Worm (Caenorhabditis elegans) whole organism, L1 larva: ENCODE data around the gene M110.10.

ENCODE experiments used
- C16A3.4 ChIP-seq: fragments of 150-350 bp; optimal IDR thresholded peaks from 2 replicates; lab custom pipeline; 2014; ENCODE audit warnings: missing biosample characterization, missing genetic modification characterization
- alr-1 ChIP-seq: fragments of 200-800 bp; sonication (Bioruptor generic); optimal IDR thresholded peaks from 2 replicates; lab custom pipeline; 2018; ENCODE audit warnings: borderline replicate concordance, mild to moderate bottlenecking, missing genetic modification characterization, missing compliant biosample characterization
- fkh-10 ChIP-seq: sonication (generic microtip); optimal IDR thresholded peaks from 2 replicates; lab custom pipeline; 2017; ENCODE audit warnings: missing biosample characterization, missing genetic modification reagents, missing genetic modification characterization
- fkh-4 ChIP-seq: sonication (generic microtip); optimal IDR thresholded peaks from 2 replicates; lab custom pipeline; 2016; ENCODE audit warnings: missing compliant biosample characterization, missing genetic modification characterization, borderline replicate concordance
- fos-1 ChIP-seq: fragments of 150-350 bp; optimal IDR thresholded peaks from 2 replicates; lab custom pipeline; 2014; ENCODE audit warnings: missing biosample characterization, missing genetic modification characterization
- lin-15B ChIP-seq: fragments of 150-350 bp; sonication (generic microtip); optimal IDR thresholded peaks from 3 replicates; lab custom pipeline; 2014; ENCODE audit warnings: missing biosample characterization, missing genetic modification characterization
- lin-39 ChIP-seq: fragments of 150-350 bp; optimal IDR thresholded peaks from 2 replicates; lab custom pipeline; 2014; ENCODE audit warnings: missing biosample characterization, missing genetic modification reagents, missing genetic modification characterization
- lsy-2 ChIP-seq, 2 experiments: fragments of 150-350 bp; optimal IDR thresholded peaks; 2 replicates each; lab custom pipeline; 2014; ENCODE audit warnings: missing biosample characterization in 2 of 2, missing genetic modification characterization in 2 of 2
- mab-9 ChIP-seq: fragments of 200-800 bp; sonication (Bioruptor generic); IDR thresholded peaks from 2 replicates; pipeline ENCODE4 v1.3.6; 2022; ENCODE audit warnings: missing genetic modification reagents, missing genetic modification characterization, missing compliant biosample characterization
- mdl-1 ChIP-seq, 2 experiments: fragments of 150-350 bp; optimal IDR thresholded peaks; 2 replicates each; lab custom pipeline; 2014 to 2017; ENCODE audit warnings: missing biosample characterization in 2 of 2, missing genetic modification characterization in 2 of 2, inconsistent platforms in 1 of 2
- nhr-90 ChIP-seq: sonication (generic microtip); optimal IDR thresholded peaks from 2 replicates; lab custom pipeline; 2016; ENCODE audit warnings: mild to moderate bottlenecking, missing genetic modification characterization, missing compliant biosample characterization; ENCODE audit not compliant: poor library complexity
- snpc-4 ChIP-seq: fragments of 150-350 bp; optimal IDR thresholded peaks from 2 replicates; lab custom pipeline; 2014; ENCODE audit warnings: missing biosample characterization, missing genetic modification characterization
- unc-62 ChIP-seq: fragments of 150-350 bp; optimal IDR thresholded peaks from 2 replicates; lab custom pipeline; 2014; ENCODE audit warnings: missing biosample characterization, missing genetic modification reagents, missing genetic modification characterization

DNA sequence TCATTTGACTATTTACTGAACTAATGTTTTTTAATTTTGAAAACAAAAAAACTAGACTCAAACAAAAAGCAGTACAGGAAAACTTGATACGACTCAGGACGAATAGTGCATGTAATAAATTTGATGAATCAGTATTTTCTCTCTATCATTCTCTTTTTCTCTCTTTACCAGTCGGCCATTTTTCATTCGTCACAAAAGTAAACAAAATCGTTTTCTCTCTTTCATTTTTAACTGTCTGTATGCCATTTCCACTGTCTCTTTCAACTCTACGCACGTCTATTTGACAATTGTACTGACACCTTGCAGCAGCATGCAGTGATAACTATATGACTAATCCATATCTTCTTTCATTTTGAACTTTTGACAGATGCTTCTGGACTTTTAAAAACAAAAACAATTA is 34.5 kb upstream of the M110.10 start, which contains the start of the genes F35C11.2 and F35C11.4:
- TF ChIP-seq fos-1 (tag; lab: Kevin White, UChicago): no peak
- TF ChIP-seq lin-39: no peak
- no peak for TF ChIP-seq alr-1
- no peak for TF ChIP-seq snpc-4 (tag; lab: Kevin White, UChicago)
- TF ChIP-seq fkh-4 (tag; lab: Kevin White, UChicago): no peak
- no peak for TF ChIP-seq unc-62 (GFP tag; lab: Kevin White, UChicago)
- TF ChIP-seq C16A3.4 (tag; lab: Kevin White, UChicago): no peak
- no peak for TF ChIP-seq lin-15B (tag; lab: Kevin White, UChicago)
- no peak for TF ChIP-seq nhr-90 (tag; lab: Kevin White, UChicago)
- no peak for TF ChIP-seq lsy-2 (tag; optimal IDR thresholded peaks at IDR 0.05; lab: Kevin White, UChicago)
- no peak for TF ChIP-seq fkh-10 (GFP tag; lab: Kevin White, UChicago)
- TF ChIP-seq mab-9 (GFP tag; lab: Robert Waterston, UW): no peak
- TF ChIP-seq mdl-1 (tag; optimal IDR thresholded peaks at IDR 0.05; lab: Kevin White, UChicago): no peak
